Fruit fly (Drosophila melanogaster): ENCODE data around the gene Flad2.
A peak's percentile ranks its signal among the peaks of the same experiment; 100 is the strongest.

The Flad2 gene

DNA sequence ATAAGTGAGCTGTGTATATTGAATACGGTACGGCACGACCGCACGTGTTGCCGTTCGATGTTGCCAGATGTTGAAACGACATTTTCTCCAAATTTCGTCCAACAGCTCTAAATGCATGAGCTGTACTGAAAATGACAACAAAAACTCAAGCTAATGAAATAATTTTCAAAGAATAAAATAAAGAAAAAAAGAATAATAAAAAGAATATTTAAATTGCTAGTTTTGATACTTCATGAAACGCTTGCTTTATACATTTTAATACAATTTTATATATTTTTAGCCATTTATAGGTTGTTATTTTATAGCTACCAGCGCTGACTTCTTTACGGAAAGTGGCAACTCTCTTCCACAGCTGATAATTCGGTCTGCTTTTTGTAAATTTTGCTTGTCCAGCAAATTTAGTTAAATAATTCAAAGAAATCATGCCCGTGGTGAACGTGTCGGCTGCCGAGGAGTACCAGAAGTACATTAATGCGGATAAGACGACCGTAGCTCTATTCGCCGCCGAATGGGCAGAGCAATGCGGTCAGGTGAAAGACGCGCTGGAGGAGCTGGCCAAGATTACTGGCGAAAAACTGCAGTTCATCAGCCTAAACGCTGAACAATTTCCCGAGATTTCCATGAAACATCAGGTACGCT, 46.1 kb upstream of the Flad2 start, which contains the start of the genes Nnp-1 and Grx3 (continued):
- TF ChIP-seq achi (GFP tag; optimal IDR thresholded peaks at IDR 0.05) = peak; percentile 52
- no peak for TF ChIP-seq CG11294 (GFP tag; IDR thresholded peaks at IDR 0.05)
- TF ChIP-seq CG6808 (GFP tag; optimal IDR thresholded peaks at IDR 0.05) = no peak
- TF ChIP-seq fd85E (GFP tag; optimal IDR thresholded peaks at IDR 0.05) = no peak
- TF ChIP-seq CG9139 (GFP tag; optimal IDR thresholded peaks at IDR 0.05) = no peak
- peak; percentile 75 for TF ChIP-seq CG1621 (tag; optimal IDR thresholded peaks at IDR 0.05)
- TF ChIP-seq pdm3 (GFP tag; optimal IDR thresholded peaks at IDR 0.05) = no peak
- TF ChIP-seq eg (GFP tag; IDR thresholded peaks at IDR 0.05) = peak; percentile 32; the same call in 1 of the 3 replicates
- no peak for TF ChIP-seq Hr38 (GFP tag; optimal IDR thresholded peaks at IDR 0.05)
- TF ChIP-seq CG3032 (tag; optimal IDR thresholded peaks at IDR 0.05) = no peak
- peak; percentile 26 for TF ChIP-seq CG11902 (GFP tag; optimal IDR thresholded peaks at IDR 0.05)
- no peak for TF ChIP-seq svp (GFP tag)
- no peak for TF ChIP-seq Blimp-1 (GFP tag; optimal IDR thresholded peaks at IDR 0.05)
- no peak for TF ChIP-seq CG6792 (GFP tag; optimal IDR thresholded peaks at IDR 0.05)
- TF ChIP-seq vri (GFP tag; optimal IDR thresholded peaks at IDR 0.05) = no peak
- peak; percentile 39 for TF ChIP-seq Smox (GFP tag; optimal IDR thresholded peaks at IDR 0.05)
- TF ChIP-seq CG8119 (GFP tag; IDR thresholded peaks at IDR 0.05) = no peak

DNA sequence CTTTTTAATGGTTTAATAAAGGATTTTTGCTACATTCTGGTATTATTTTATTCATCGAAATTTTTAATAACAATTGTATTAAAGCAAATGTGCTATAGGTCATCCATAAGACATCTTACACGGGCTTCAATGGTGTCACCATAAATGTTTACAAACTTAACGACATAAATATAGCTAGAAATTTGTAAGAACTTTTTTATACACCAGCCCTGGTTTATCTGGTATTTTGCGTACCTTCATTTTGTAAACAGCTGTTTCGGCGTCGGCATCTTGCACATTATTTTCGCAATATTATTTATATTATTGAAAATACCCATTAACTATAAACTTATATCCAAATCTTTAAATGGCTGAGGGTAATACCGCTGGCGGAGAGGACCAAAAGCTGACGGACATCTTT, 44.9 kb upstream of the Flad2 start, which contains the start of gene Tap42:
Tap42 (plus strand) TSS at position 240 of the 400 bp plus-strand sequence.
- TF ChIP-seq Smox (GFP tag; optimal IDR thresholded peaks at IDR 0.05) = peak; percentile 37
- peak; percentile 5 for TF ChIP-seq lz (GFP tag; optimal IDR thresholded peaks at IDR 0.05)
- peak; percentile 24 for TF ChIP-seq acj6 (GFP tag; optimal IDR thresholded peaks at IDR 0.05)
- peak; percentile 3 for TF ChIP-seq CG3032 (tag; optimal IDR thresholded peaks at IDR 0.05)
- peak; percentile 25 for TF ChIP-seq Hr4 (GFP tag; optimal IDR thresholded peaks at IDR 0.05)
- TF ChIP-seq OdsH (GFP tag; optimal IDR thresholded peaks at IDR 0.05) = no peak
- peak; percentile 34 for TF ChIP-seq Eip93F (GFP tag; optimal IDR thresholded peaks at IDR 0.05)
- peak; percentile 45 for TF ChIP-seq esn (GFP tag; optimal IDR thresholded peaks at IDR 0.05)
- TF ChIP-seq vri (GFP tag; optimal IDR thresholded peaks at IDR 0.05) = no peak
- TF ChIP-seq Ets96B (tag; optimal IDR thresholded peaks at IDR 0.05) = no peak
- TF ChIP-seq pdm3 (GFP tag; optimal IDR thresholded peaks at IDR 0.05) = peak; percentile 25
- TF ChIP-seq cyc (GFP tag; optimal IDR thresholded peaks at IDR 0.05) = peak; percentile 9
- TF ChIP-seq Eip78C (GFP tag) = peak; percentile 79

DNA sequence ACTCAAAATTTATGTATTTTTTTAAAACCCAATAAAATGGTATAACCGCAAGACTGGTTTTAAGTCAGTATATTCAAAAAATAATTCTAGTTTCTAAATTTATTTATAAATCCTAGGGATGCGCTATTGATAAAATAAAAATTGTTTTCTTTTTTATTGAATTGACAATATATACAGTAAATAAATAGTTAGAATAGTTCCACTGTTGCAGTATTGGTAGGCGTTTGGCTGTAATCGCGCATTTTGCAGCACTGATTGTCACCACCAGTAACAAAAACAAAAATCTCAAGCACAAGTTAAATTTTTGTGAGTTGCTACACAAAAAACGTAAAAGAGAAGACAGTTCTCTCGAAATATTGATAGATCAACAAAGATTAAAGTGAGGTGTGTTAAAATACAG, 43.4 kb upstream of the Flad2 start, which contains the start of gene CG31855:
CG31855 (plus strand) TSS at position 265 of the 400 bp plus-strand sequence.
- TF ChIP-seq Gug (GFP tag; IDR thresholded peaks at IDR 0.05) (0 out of 2 replicates have a peak, but pooled peaks have one; percentile 27), CG6792 (GFP tag; optimal IDR thresholded peaks at IDR 0.05) (peak; percentile 79), Ets21C (GFP tag; optimal IDR thresholded peaks at IDR 0.05) (peak; percentile 65), pdm3 (GFP tag; optimal IDR thresholded peaks at IDR 0.05) (peak; percentile 83), Sox14 (GFP tag; optimal IDR thresholded peaks at IDR 0.05) (peak; percentile 85), svp (GFP tag) (peak; percentile 90), CG3032 (tag; optimal IDR thresholded peaks at IDR 0.05) (peak; percentile 64), Sox15 (GFP tag; optimal IDR thresholded peaks at IDR 0.05) (peak; percentile 38), achi (GFP tag; optimal IDR thresholded peaks at IDR 0.05) (peak; percentile 83), CG8632 (GFP tag; optimal IDR thresholded peaks at IDR 0.05) (peak; percentile 74), CG16779 (tag; optimal IDR thresholded peaks at IDR 0.05) (no peak), Ets96B (tag; optimal IDR thresholded peaks at IDR 0.05) (peak; percentile 62), salr (GFP tag; optimal IDR thresholded peaks at IDR 0.05) (peak; percentile 42 to 64), OdsH (GFP tag; optimal IDR thresholded peaks at IDR 0.05) (peak; percentile 83), Hr4 (GFP tag; optimal IDR thresholded peaks at IDR 0.05) (peak; percentile 69), CG8119 (GFP tag; IDR thresholded peaks at IDR 0.05) (peak; percentile 66), fd85E (GFP tag; optimal IDR thresholded peaks at IDR 0.05) (peak; percentile 62), eg (GFP tag; IDR thresholded peaks at IDR 0.05) (peak; percentile 80), topi (GFP tag; optimal IDR thresholded peaks at IDR 0.05) (peak; percentile 84), dac (GFP tag; optimal IDR thresholded peaks at IDR 0.05) (peak; percentile 32), Blimp-1 (GFP tag; optimal IDR thresholded peaks at IDR 0.05) (peak; percentile 43), CG6808 (GFP tag; optimal IDR thresholded peaks at IDR 0.05) (peak; percentile 64), CG11762 (GFP tag; optimal IDR thresholded peaks at IDR 0.05; ENCODE audit: insufficient read depth) (peak; percentile 59), CG8319 (GFP tag; optimal IDR thresholded peaks at IDR 0.05) (peak; percentile 61), Lpt (GFP tag; optimal IDR thresholded peaks at IDR 0.05) (peak; percentile 60), CG31627 (GFP tag; optimal IDR thresholded peaks at IDR 0.05) (peak; percentile 79), fkh (GFP tag; optimal IDR thresholded peaks at IDR 0.05) (no peak), Eip93F (GFP tag; optimal IDR thresholded peaks at IDR 0.05) (peak; percentile 58), CG10669 (GFP tag; optimal IDR thresholded peaks at IDR 0.05) (peak; percentile 71), CG4318 (GFP tag; optimal IDR thresholded peaks at IDR 0.05) (no peak), CG6276 (GFP tag; optimal IDR thresholded peaks at IDR 0.05) (no peak), fd59A (GFP tag; optimal IDR thresholded peaks at IDR 0.05) (peak; percentile 27), CG15336 (GFP tag; IDR thresholded peaks at IDR 0.05) (peak; percentile 72), CG9139 (GFP tag; optimal IDR thresholded peaks at IDR 0.05) (no peak)
